Worm (Caenorhabditis elegans): ENCODE data around the gene ndub-5.

DNA sequence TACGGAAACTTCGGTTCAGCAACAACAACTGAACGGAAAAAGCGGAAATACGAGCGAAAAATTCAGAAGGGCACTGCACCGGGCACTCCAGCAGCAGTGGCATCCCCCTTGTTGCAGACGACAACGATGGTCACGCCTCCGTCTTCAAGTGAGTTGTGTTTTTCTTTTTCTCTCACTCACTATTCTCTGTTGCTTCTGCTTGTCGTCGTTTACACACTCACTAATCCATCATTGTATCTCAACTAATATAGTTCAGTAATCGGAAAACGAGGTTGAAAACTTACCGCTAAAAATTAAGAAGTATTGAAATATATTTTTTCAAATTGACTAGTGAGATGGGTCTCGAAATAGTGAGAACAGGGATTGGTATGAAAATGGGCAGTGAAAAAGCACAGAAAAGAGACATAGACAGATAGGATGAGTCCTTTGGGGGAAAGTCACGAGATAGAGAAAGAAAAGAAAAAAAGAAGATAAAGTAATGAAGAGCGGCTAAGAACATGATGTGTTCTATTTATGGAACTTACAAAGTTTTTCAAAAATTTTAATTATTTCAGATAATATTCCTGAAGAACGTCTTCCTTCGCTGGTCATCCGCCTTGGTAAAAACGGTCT lies 27.9 kb downstream of the ndub-5 start:
- TF ChIP-seq pat-9 (tag; optimal IDR thresholded peaks at IDR 0.05) (no peak), rnt-1 (tag; optimal IDR thresholded peaks at IDR 0.05) (no peak), ets-4 (tag; optimal IDR thresholded peaks at IDR 0.05) (no peak), unc-3 (GFP tag; conservative IDR thresholded peaks at IDR 0.05) (no peak), unc-3 (tag; optimal IDR thresholded peaks at IDR 0.05) (no peak), K02D7.2 (tag; optimal IDR thresholded peaks at IDR 0.05) (no peak), madf-2 (tag; optimal IDR thresholded peaks at IDR 0.05) (no peak), nhr-11 (tag; optimal IDR thresholded peaks at IDR 0.05) (no peak), elt-2 (tag; optimal IDR thresholded peaks at IDR 0.05) (no peak), unc-86 (tag; optimal IDR thresholded peaks at IDR 0.05) (no peak), odd-2 (tag; optimal IDR thresholded peaks at IDR 0.05) (no peak), ama-1 (optimal IDR thresholded peaks at IDR 0.05) (no peak), ceh-9 (tag; optimal IDR thresholded peaks at IDR 0.05) (no peak), nhr-232 (tag; optimal IDR thresholded peaks at IDR 0.05) (no peak)
